Fruit fly (Drosophila melanogaster) whole organism, embryonic: ENCODE data around the gene Gr97a.

Experiments used
- ATbp ChIP-seq: fragments of 200-800 bp; sonication (Bioruptor generic); optimal IDR thresholded peaks from 2 replicates; lab custom pipeline; 2017; ENCODE audit warnings: missing biosample characterization, mild to moderate bottlenecking, missing genetic modification characterization, missing genetic modification reagents
- Awh ChIP-seq: fragments of 200-800 bp; sonication (Bioruptor generic); IDR thresholded peaks from 2 replicates; pipeline ENCODE4, ENCODE4 v1.3.6; 2022; ENCODE audit warnings: missing biosample characterization, missing genetic modification characterization
- Blimp-1 ChIP-seq: fragments of 200-800 bp; sonication (Bioruptor generic); optimal IDR thresholded peaks from 3 replicates; lab custom pipeline; 2018; ENCODE audit warnings: missing biosample characterization, missing genetic modification characterization, mild to moderate bottlenecking, moderate library complexity, missing genetic modification reagents
- CG10431 ChIP-seq: fragments of 200-800 bp; sonication (Bioruptor generic); optimal IDR thresholded peaks from 3 replicates; lab custom pipeline; 2018; ENCODE audit warnings: missing biosample characterization, mild to moderate bottlenecking, missing genetic modification characterization
- CG13123 ChIP-seq: fragments of 200-800 bp; sonication (Bioruptor generic); optimal IDR thresholded peaks from 2 replicates; lab custom pipeline; 2016; ENCODE audit warnings: missing biosample characterization, missing genetic modification characterization
- CG17829 ChIP-seq: fragments of 200-800 bp; optimal IDR thresholded peaks from 2 replicates; lab custom pipeline; 2019; ENCODE audit warnings: missing biosample characterization, mild to moderate bottlenecking, missing genetic modification characterization, moderate library complexity
- CG1832 ChIP-seq: fragments of 200-800 bp; sonication (Bioruptor generic); optimal IDR thresholded peaks from 2 replicates; lab custom pipeline; 2017; ENCODE audit warnings: missing biosample characterization, mild to moderate bottlenecking, missing genetic modification characterization, inconsistent platforms
- CG18599 ChIP-seq: fragments of 200-800 bp; sonication (Bioruptor generic); optimal IDR thresholded peaks from 3 replicates; lab custom pipeline; 2017; ENCODE audit warnings: missing biosample characterization, missing genetic modification characterization, mild to moderate bottlenecking, moderate library complexity, missing genetic modification reagents
- CG18619 ChIP-seq: fragments of 200-800 bp; sonication (Bioruptor generic); optimal IDR thresholded peaks from 3 replicates; lab custom pipeline; 2017; ENCODE audit warnings: missing biosample characterization, mild to moderate bottlenecking, missing genetic modification characterization
- CG6683 ChIP-seq: fragments of 200-800 bp; sonication (Bioruptor generic); optimal IDR thresholded peaks from 2 replicates; lab custom pipeline; 2017; ENCODE audit warnings: missing biosample characterization, mild to moderate bottlenecking, missing genetic modification characterization, missing genetic modification reagents
- CG6854 ChIP-seq: fragments of 200-800 bp; sonication (Bioruptor generic); optimal IDR thresholded peaks from 3 replicates; lab custom pipeline; 2017; ENCODE audit warnings: missing biosample characterization, mild to moderate bottlenecking, missing genetic modification characterization
- CG7372 ChIP-seq: fragments of 200-800 bp; sonication (Bioruptor generic); IDR thresholded peaks from 2 replicates; pipeline ENCODE4 v1.3.6; 2022; ENCODE audit warnings: missing biosample characterization, missing genetic modification characterization
- CG8359 ChIP-seq: fragments of 200-800 bp; sonication (Bioruptor generic); optimal IDR thresholded peaks from 2 replicates; lab custom pipeline; 2017; ENCODE audit warnings: missing biosample characterization, mild to moderate bottlenecking, missing genetic modification characterization, borderline replicate concordance
- CG9437 ChIP-seq: fragments of 200-800 bp; sonication (Bioruptor generic); optimal IDR thresholded peaks from 2 replicates; lab custom pipeline; 2018; ENCODE audit warnings: missing biosample characterization, mild to moderate bottlenecking, missing genetic modification characterization
- CG9727 ChIP-seq: fragments of 200-800 bp; sonication (Bioruptor generic); optimal IDR thresholded peaks from 3 replicates; lab custom pipeline; 2017; ENCODE audit warnings: missing biosample characterization, mild to moderate bottlenecking, missing genetic modification characterization
- CG9817 ChIP-seq: fragments of 200-800 bp; sonication (Bioruptor generic); optimal IDR thresholded peaks from 2 replicates; lab custom pipeline; 2018; ENCODE audit warnings: missing biosample characterization, mild to moderate bottlenecking, missing genetic modification characterization, moderate library complexity
- D19A ChIP-seq: fragments of 200-800 bp; optimal IDR thresholded peaks from 3 replicates; lab custom pipeline; 2019; ENCODE audit warnings: missing biosample characterization, mild to moderate bottlenecking, missing genetic modification characterization, moderate library complexity
- Fer3 ChIP-seq: fragments of 200-800 bp; sonication (Bioruptor generic); optimal IDR thresholded peaks from 2 replicates; lab custom pipeline; 2018; ENCODE audit warnings: missing biosample characterization, mild to moderate bottlenecking, missing genetic modification characterization, moderate library complexity
- Gsc ChIP-seq: fragments of 200-800 bp; sonication (Bioruptor generic); IDR thresholded peaks from 2 replicates; pipeline ENCODE4 v1.3.6; 2022; ENCODE audit warnings: missing biosample characterization, missing genetic modification characterization
- HLH3B ChIP-seq: fragments of 200-800 bp; sonication (Bioruptor generic); IDR thresholded peaks from 2 replicates; pipeline ENCODE4 v1.3.6; 2022; ENCODE audit warnings: missing biosample characterization, missing genetic modification characterization
- Hr3 ChIP-seq: fragments of 200-800 bp; sonication (Bioruptor generic); optimal IDR thresholded peaks from 3 replicates; lab custom pipeline; 2016; ENCODE audit warnings: missing biosample characterization, missing genetic modification characterization
- Med ChIP-seq: fragments of 200-800 bp; sonication (Bioruptor generic); peaks from one replicate; lab custom pipeline; 2016; ENCODE audit warnings: missing biosample characterization, missing genetic modification characterization, mild to moderate bottlenecking, inconsistent platforms, moderate library complexity
- Mes4 ChIP-seq: fragments of 200-800 bp; sonication (Bioruptor generic); optimal IDR thresholded peaks from 2 replicates; lab custom pipeline; 2016; ENCODE audit warnings: missing biosample characterization, missing genetic modification characterization
- Poxn ChIP-seq: fragments of 200-800 bp; sonication (Bioruptor generic); IDR thresholded peaks from 2 replicates; pipeline ENCODE4 v1.3.6; 2022; ENCODE audit warnings: missing biosample characterization, missing genetic modification characterization
- Taf1 ChIP-seq: fragments of 200-800 bp; sonication (Bioruptor generic); IDR thresholded peaks from 2 replicates; pipeline ENCODE4 v1.3.6; 2022; ENCODE audit warnings: missing biosample characterization, missing genetic modification characterization
- crp ChIP-seq, 2 experiments: fragments of 200-800 bp; sonication (Bioruptor generic); optimal IDR thresholded peaks; 2 replicates in 1 of 2; 3 replicates in 1 of 2; lab custom pipeline; 2017; ENCODE audit warnings: missing biosample characterization in 2 of 2, missing genetic modification characterization in 2 of 2, mild to moderate bottlenecking in 1 of 2, moderate library complexity in 1 of 2
- dati ChIP-seq: fragments of 200-800 bp; sonication (Bioruptor generic); IDR thresholded peaks from 2 replicates; pipeline ENCODE4 v1.3.6; 2022; ENCODE audit warnings: missing biosample characterization, missing genetic modification characterization
- ems ChIP-seq: fragments of 200-800 bp; sonication (Bioruptor generic); optimal IDR thresholded peaks from 3 replicates; lab custom pipeline; 2016; ENCODE audit warnings: missing biosample characterization, missing genetic modification characterization
- fd64A ChIP-seq: fragments of 200-800 bp; sonication (Bioruptor generic); optimal IDR thresholded peaks from 3 replicates; lab custom pipeline; 2018; ENCODE audit warnings: missing biosample characterization, mild to moderate bottlenecking, missing genetic modification characterization
- ftz-f1 ChIP-seq: fragments of 200-800 bp; sonication (Bioruptor generic); optimal IDR thresholded peaks from 2 replicates; lab custom pipeline; 2016; ENCODE audit warnings: missing biosample characterization, missing genetic modification characterization
- hb ChIP-seq: fragments of 200-800 bp; sonication (Bioruptor generic); IDR thresholded peaks from 3 replicates; pipeline ENCODE4 v1.3.6; 2022; ENCODE audit warnings: missing biosample characterization, missing genetic modification characterization; ENCODE audit not compliant: partially characterized antibody
- ken ChIP-seq: fragments of 200-800 bp; sonication (Bioruptor generic); IDR thresholded peaks from 3 replicates; pipeline ENCODE4 v1.3.6; 2022; ENCODE audit warnings: missing biosample characterization, missing genetic modification characterization
- nerfin-1 ChIP-seq: fragments of 200-800 bp; sonication (Bioruptor generic); optimal IDR thresholded peaks from 3 replicates; lab custom pipeline; 2019; ENCODE audit warnings: missing biosample characterization, mild to moderate bottlenecking, missing genetic modification characterization, moderate library complexity
- nmo ChIP-seq: fragments of 200-800 bp; sonication (Bioruptor generic); optimal IDR thresholded peaks from 2 replicates; lab custom pipeline; 2018; ENCODE audit warnings: missing biosample characterization, mild to moderate bottlenecking, missing genetic modification characterization, moderate library complexity
- onecut ChIP-seq: fragments of 200-800 bp; sonication (Bioruptor generic); IDR thresholded peaks from 2 replicates; pipeline ENCODE4 v1.3.6; 2022; ENCODE audit warnings: missing biosample characterization, missing genetic modification characterization
- org-1 ChIP-seq: fragments of 200-800 bp; sonication (Bioruptor generic); optimal IDR thresholded peaks from 2 replicates; lab custom pipeline; 2017; ENCODE audit warnings: missing biosample characterization, missing genetic modification characterization
- sens ChIP-seq: fragments of 200-800 bp; sonication (Bioruptor generic); peaks from one replicate; lab custom pipeline; 2016; ENCODE audit warnings: missing biosample characterization, missing genetic modification characterization
- ssp ChIP-seq: fragments of 200-800 bp; sonication (Bioruptor generic); IDR thresholded peaks from 2 replicates; pipeline ENCODE4 v1.3.6; 2022; ENCODE audit warnings: missing biosample characterization, missing genetic modification characterization
- tio ChIP-seq: fragments of 200-800 bp; sonication (Bioruptor generic); optimal IDR thresholded peaks from 2 replicates; lab custom pipeline; 2017; ENCODE audit warnings: missing biosample characterization, missing genetic modification characterization, inconsistent platforms
- trh ChIP-seq: fragments of 200-800 bp; sonication (Bioruptor generic); optimal IDR thresholded peaks from 2 replicates; lab custom pipeline; 2016; ENCODE audit warnings: missing biosample characterization, missing genetic modification characterization
- wek ChIP-seq: fragments of 200-800 bp; sonication (Bioruptor generic); optimal IDR thresholded peaks from 3 replicates; lab custom pipeline; 2018; ENCODE audit warnings: missing biosample characterization, mild to moderate bottlenecking, missing genetic modification characterization, moderate library complexity
- zf30C ChIP-seq: fragments of 200-800 bp; sonication (Bioruptor generic); optimal IDR thresholded peaks from 3 replicates; lab custom pipeline; 2018; ENCODE audit warnings: missing biosample characterization, mild to moderate bottlenecking, missing genetic modification characterization
- zfh1 ChIP-seq: fragments of 200-800 bp; sonication (Bioruptor generic); IDR thresholded peaks from 3 replicates; pipeline ENCODE4 v1.3.6; 2022; ENCODE audit warnings: missing biosample characterization, missing genetic modification characterization
- zfh2 ChIP-seq: fragments of 200-800 bp; sonication (Bioruptor generic); optimal IDR thresholded peaks from 2 replicates; lab custom pipeline; 2016; ENCODE audit warnings: missing biosample characterization, missing genetic modification characterization

The Gr97a gene

dm6 chr3R:26956376-26957062 lies 9.8 kb downstream of the Gr97a start (continued):
- no peak for TF ChIP-seq tio (GFP tag; lab: Kevin White, UChicago)
- TF ChIP-seq CG17829 (tag; lab: Kevin White, UChicago): no peak
- TF ChIP-seq zfh1 (GFP tag; lab: Robert Waterston, UW): no peak

- TF ChIP-seq wek (GFP tag; lab: Kevin White, UChicago): no peak
- no peak for TF ChIP-seq fd64A (GFP tag; lab: Kevin White, UChicago)
- no peak for TF ChIP-seq ken
- TF ChIP-seq Blimp-1 (GFP tag; lab: Kevin White, UChicago): no peak
- TF ChIP-seq Mes4 (GFP tag; lab: Kevin White, UChicago): no peak
- TF ChIP-seq CG6854 (GFP tag; lab: Kevin White, UChicago): no peak
- TF ChIP-seq Med (GFP tag; lab: Kevin White, UChicago): peak; percentile 61
- TF ChIP-seq CG18619 (GFP tag; lab: Kevin White, UChicago): no peak
- TF ChIP-seq ftz-f1 (GFP tag; lab: Kevin White, UChicago): peak; percentile 47
- TF ChIP-seq onecut (GFP tag; lab: Robert Waterston, UW): peak; percentile 38; the same call in 1 of the 2 replicates
- TF ChIP-seq org-1 (GFP tag; lab: Kevin White, UChicago): no peak
- TF ChIP-seq hb (GFP tag; lab: Robert Waterston, UW): 0 out of 3 replicates have a peak, but pooled peaks have one; percentile 25
- TF ChIP-seq, all 482 proteins: peak for 4
Observed at dm6 chr3R:26955527-26955926, 10.8 kb downstream of the Gr97a start.

dm6 chr3R:26954020-26954672 lies 12.1 kb downstream of the Gr97a start:
- TF ChIP-seq CG13123 (GFP tag; lab: Kevin White, UChicago) (peak; percentile 42), Gsc (GFP tag; lab: Robert Waterston, UW) (no peak), ken (peak; percentile 86), zf30C (GFP tag; lab: Kevin White, UChicago) (no peak), zfh2 (GFP tag; lab: Kevin White, UChicago) (no peak), Awh (GFP tag; lab: Robert Waterston, UW) (peak; percentile 84), CG17829 (tag; lab: Kevin White, UChicago) (peak; percentile 73), ATbp (GFP tag; lab: Kevin White, UChicago) (peak; percentile 78), CG6683 (GFP tag; lab: Kevin White, UChicago) (peak; percentile 44), CG1832 (GFP tag; lab: Kevin White, UChicago) (peak; percentile 81), CG10431 (GFP tag; lab: Kevin White, UChicago) (peak; percentile 6), Fer3 (tag; lab: Kevin White, UChicago) (peak; percentile 75), ems (GFP tag; lab: Kevin White, UChicago) (no peak), Hr3 (peak; percentile 83), CG18599 (GFP tag; lab: Kevin White, UChicago) (peak; percentile 89), trh (GFP tag; lab: Kevin White, UChicago) (peak; percentile 46), D19A (tag; lab: Kevin White, UChicago) (peak; percentile 84), HLH3B (GFP tag; lab: Robert Waterston, UW) (peak; percentile 92), CG8359 (GFP tag; lab: Kevin White, UChicago) (peak; percentile 16), crp (GFP tag; optimal IDR thresholded peaks at IDR 0.05; lab: Kevin White, UChicago) (peak in 1 of 2 experiments; percentile 5), dati (0 out of 2 replicates have a peak, but pooled peaks have one; percentile 27), CG9727 (GFP tag; lab: Kevin White, UChicago) (peak; percentile 73), ssp (GFP tag; lab: Robert Waterston, UW) (peak; percentile 78), CG9437 (GFP tag; lab: Kevin White, UChicago) (peak; percentile 18), nmo (GFP tag; lab: Kevin White, UChicago) (peak; percentile 86), CG7372 (GFP tag; lab: Robert Waterston, UW) (peak; percentile 60), CG9817 (peak; percentile 23), sens (GFP tag; lab: Kevin White, UChicago) (peak; percentile 84), Taf1 (GFP tag; lab: Robert Waterston, UW) (no peak), nerfin-1 (tag; lab: Kevin White, UChicago) (peak; percentile 2), Poxn (GFP tag; lab: Robert Waterston, UW) (no peak)
